Worm (Caenorhabditis elegans) whole organism, early embryonic: ENCODE measurements around the gene B0464.6.

Experiments
- B0310.2 ChIP-seq: sonication (generic microtip); optimal IDR thresholded peaks from 2 replicates; lab custom pipeline; 2016; ENCODE audit warnings: mild to moderate bottlenecking, missing genetic modification characterization, missing compliant biosample characterization
- F13C5.2 ChIP-seq: sonication (generic microtip); optimal IDR thresholded peaks from 2 replicates; lab custom pipeline; 2017; ENCODE audit warnings: mild to moderate bottlenecking, missing genetic modification characterization, inconsistent platforms, missing compliant biosample characterization
- aly-1 ChIP-seq: sonication (generic microtip); optimal IDR thresholded peaks from 2 replicates; lab custom pipeline; 2016; ENCODE audit warnings: missing genetic modification characterization, missing compliant biosample characterization
- ama-1 ChIP-seq: fragments of 150-350 bp; optimal IDR thresholded peaks from 2 replicates; lab custom pipeline; 2014
- ceh-13 ChIP-seq: fragments of 200-800 bp; sonication (Bioruptor generic); optimal IDR thresholded peaks from 2 replicates; lab custom pipeline; 2018; ENCODE audit warnings: mild to moderate bottlenecking, missing genetic modification characterization, missing compliant biosample characterization
- ceh-36 ChIP-seq: sonication (generic microtip); optimal IDR thresholded peaks from 2 replicates; lab custom pipeline; 2016; ENCODE audit warnings: missing genetic modification characterization, inconsistent platforms, missing compliant biosample characterization
- ets-7 ChIP-seq: sonication (generic microtip); optimal IDR thresholded peaks from 2 replicates; lab custom pipeline; 2016; ENCODE audit warnings: missing genotype, missing genetic modification characterization, missing compliant biosample characterization
- flt-1 ChIP-seq: fragments of 200-800 bp; sonication (Bioruptor generic); IDR thresholded peaks from 2 replicates; pipeline ENCODE4 v1.3.6; 2022; ENCODE audit warnings: missing genetic modification characterization, missing compliant biosample characterization
- hmbx-1 ChIP-seq: sonication (generic microtip); optimal IDR thresholded peaks from 2 replicates; lab custom pipeline; 2016; ENCODE audit warnings: mild to moderate bottlenecking, missing genetic modification characterization, missing compliant biosample characterization
- hmg-4 ChIP-seq: fragments of 200-800 bp; sonication (Bioruptor generic); optimal IDR thresholded peaks from 2 replicates; lab custom pipeline; 2018; ENCODE audit warnings: mild to moderate bottlenecking, missing genetic modification characterization, missing compliant biosample characterization
- hnd-1 ChIP-seq: sonication (generic microtip); optimal IDR thresholded peaks from 2 replicates; lab custom pipeline; 2016; ENCODE audit warnings: missing genetic modification characterization, missing compliant biosample characterization
- pes-1 ChIP-seq: fragments of 200-800 bp; sonication (Bioruptor generic); IDR thresholded peaks from 2 replicates; pipeline ENCODE4 v1.3.6; 2022; ENCODE audit warnings: missing genetic modification reagents, missing genetic modification characterization, missing compliant biosample characterization
- scrt-1 ChIP-seq: fragments of 200-800 bp; sonication (Bioruptor generic); IDR thresholded peaks from 2 replicates; pipeline ENCODE4 v1.3.6; 2022; ENCODE audit warnings: missing genetic modification characterization, missing compliant biosample characterization
- sea-1 ChIP-seq: fragments of 200-800 bp; sonication (Bioruptor generic); conservative IDR thresholded peaks from 2 replicates; pipeline ENCODE4 v1.3.6; 2022; ENCODE audit warnings: missing genetic modification characterization, missing compliant biosample characterization
- tbx-11 ChIP-seq: fragments of 200-800 bp; sonication (Bioruptor generic); IDR thresholded peaks from 2 replicates; pipeline ENCODE4 v1.3.6; 2022; ENCODE audit warnings: missing genetic modification characterization, missing compliant biosample characterization
- tbx-37 ChIP-seq: fragments of 200-800 bp; sonication (Bioruptor generic); conservative IDR thresholded peaks from 2 replicates; pipeline ENCODE4 v1.3.6; 2022; ENCODE audit warnings: missing genetic modification reagents, missing genetic modification characterization, missing compliant biosample characterization
- tra-4 ChIP-seq: sonication (generic microtip); optimal IDR thresholded peaks from 2 replicates; lab custom pipeline; 2017; ENCODE audit warnings: missing genetic modification characterization, missing compliant biosample characterization

Gene B0464.6

DNA sequence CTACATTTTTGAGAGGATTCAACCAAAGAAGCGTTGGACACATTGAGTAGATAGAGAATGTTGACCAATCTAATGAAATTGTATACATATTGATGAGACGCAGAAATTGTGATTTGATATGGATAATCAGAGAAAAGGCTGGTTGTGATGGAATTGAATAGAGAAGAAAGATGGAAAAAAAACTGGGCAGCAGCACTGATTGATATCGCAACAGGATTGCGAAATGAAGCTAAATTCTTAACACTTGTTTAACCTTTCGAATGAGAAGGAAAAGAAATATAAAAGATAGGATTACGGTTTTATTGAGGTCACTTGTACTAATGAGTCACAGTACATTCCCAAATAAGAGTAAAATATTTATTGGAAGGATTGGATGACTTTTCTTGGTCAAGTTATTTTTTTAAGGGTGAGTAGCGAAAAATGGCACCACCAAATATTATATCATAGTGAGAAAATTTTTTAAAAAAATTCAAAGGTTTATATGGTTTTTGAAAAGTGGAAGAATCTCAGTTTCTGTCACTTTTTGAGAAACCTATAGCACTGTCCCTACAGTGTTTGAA lies 36.5 kb upstream of the B0464.6 start:
- TF ChIP-seq pes-1 (GFP tag; lab: Robert Waterston, UW): no peak
- no peak for TF ChIP-seq tbx-37 (GFP tag; lab: Robert Waterston, UW)
- TF ChIP-seq hmg-4: no peak
- TF ChIP-seq tbx-11 (GFP tag; lab: Robert Waterston, UW): no peak
- no peak for TF ChIP-seq ama-1
- TF ChIP-seq tra-4: no peak
- no peak for TF ChIP-seq sea-1 (GFP tag; lab: Robert Waterston, UW)
- TF ChIP-seq flt-1: no peak
- TF ChIP-seq B0310.2 (tag; lab: Kevin White, UChicago): no peak
- no peak for TF ChIP-seq ets-7 (tag; lab: Kevin White, UChicago)
- TF ChIP-seq aly-1 (tag; lab: Kevin White, UChicago): no peak
- TF ChIP-seq hnd-1 (tag; lab: Kevin White, UChicago): no peak
- TF ChIP-seq F13C5.2 (tag; lab: Kevin White, UChicago): no peak
- no peak for TF ChIP-seq ceh-13 (GFP tag; lab: Kevin White, UChicago)
- no peak for TF ChIP-seq hmbx-1 (tag; lab: Kevin White, UChicago)
- no peak for TF ChIP-seq scrt-1
- TF ChIP-seq ceh-36: no peak

DNA sequence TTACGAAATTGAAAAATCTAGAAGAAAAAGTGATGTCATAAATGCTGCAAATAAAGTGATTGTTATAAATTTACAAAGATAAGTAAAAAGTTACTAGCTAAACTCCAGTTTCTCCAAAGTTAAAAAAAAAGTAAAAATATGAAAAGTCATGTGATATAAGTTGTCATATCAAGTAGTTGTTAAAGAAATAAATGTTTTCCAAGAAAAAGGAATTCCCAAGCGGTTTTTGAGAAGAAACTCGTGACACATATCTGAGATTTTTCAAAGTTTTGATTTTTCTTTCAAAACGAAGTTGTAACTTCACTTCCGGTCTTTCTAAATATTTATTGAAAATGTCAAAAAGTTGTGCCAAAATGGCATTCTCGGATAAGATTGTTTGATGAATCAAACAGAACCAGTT lies 35.3 kb upstream of the B0464.6 start:
- TF ChIP-seq sea-1 (GFP tag; lab: Robert Waterston, UW): no peak

DNA sequence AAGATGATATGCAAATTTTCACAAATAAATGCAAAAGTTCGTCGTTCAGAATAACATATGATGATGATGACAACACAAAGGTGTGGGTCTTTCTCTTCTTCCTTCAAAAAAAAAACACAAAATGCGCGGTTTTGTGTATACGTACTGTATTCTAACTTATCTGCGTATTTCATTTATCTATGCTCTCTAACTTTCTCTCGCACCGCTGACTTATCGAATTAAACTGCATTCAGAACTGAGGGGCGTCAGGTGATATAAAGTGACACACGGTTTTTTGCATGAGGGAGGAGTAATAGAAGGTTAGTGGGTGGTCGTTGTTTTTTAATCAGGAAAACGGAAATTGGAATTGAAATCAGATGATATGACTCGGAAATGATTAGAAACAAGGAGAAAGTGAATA lies 34.5 kb upstream of the B0464.6 start, which contains the start of gene sod-4:
Gene sod-4, minus strand, starts transcription at position 109 of the 400 bp plus-strand sequence.
- TF ChIP-seq hmg-4: no peak
- no peak for TF ChIP-seq flt-1
- TF ChIP-seq F13C5.2 (tag; lab: Kevin White, UChicago): no peak

DNA sequence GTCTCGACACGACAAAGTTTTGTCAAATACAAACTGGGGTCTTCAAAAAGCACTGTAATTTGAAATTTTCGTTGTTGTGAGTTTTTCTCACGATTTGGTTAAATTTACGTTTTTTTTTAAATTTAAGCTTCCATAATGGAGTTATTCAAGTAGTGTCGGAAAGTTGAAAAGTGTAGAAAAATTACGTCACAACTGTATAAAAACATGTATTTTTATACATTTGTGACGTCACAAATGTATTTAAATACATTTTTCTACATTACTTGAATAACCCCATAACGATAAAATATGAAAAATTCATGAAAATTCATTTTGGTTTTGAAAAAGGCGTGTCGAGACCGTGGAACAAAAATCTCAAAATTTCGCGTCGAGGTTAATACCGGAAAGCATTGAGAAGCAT lies 31.6 kb upstream of the B0464.6 start:
- no peak for TF ChIP-seq scrt-1
- TF ChIP-seq B0310.2 (tag; lab: Kevin White, UChicago): no peak
- no peak for TF ChIP-seq hmbx-1 (tag; lab: Kevin White, UChicago)
- TF ChIP-seq ama-1: no peak
- no peak for TF ChIP-seq tra-4
- TF ChIP-seq tbx-11 (GFP tag; lab: Robert Waterston, UW): no peak
- TF ChIP-seq hnd-1 (tag; lab: Kevin White, UChicago): no peak
- TF ChIP-seq ceh-13 (GFP tag; lab: Kevin White, UChicago): no peak
- TF ChIP-seq sea-1 (GFP tag; lab: Robert Waterston, UW): no peak
- no peak for TF ChIP-seq ets-7 (tag; lab: Kevin White, UChicago)
- TF ChIP-seq ceh-36: no peak
- no peak for TF ChIP-seq flt-1
- TF ChIP-seq pes-1 (GFP tag; lab: Robert Waterston, UW): no peak
- TF ChIP-seq aly-1 (tag; lab: Kevin White, UChicago): no peak
- no peak for TF ChIP-seq F13C5.2 (tag; lab: Kevin White, UChicago)
- no peak for TF ChIP-seq hmg-4
- no peak for TF ChIP-seq tbx-37 (GFP tag; lab: Robert Waterston, UW)

DNA sequence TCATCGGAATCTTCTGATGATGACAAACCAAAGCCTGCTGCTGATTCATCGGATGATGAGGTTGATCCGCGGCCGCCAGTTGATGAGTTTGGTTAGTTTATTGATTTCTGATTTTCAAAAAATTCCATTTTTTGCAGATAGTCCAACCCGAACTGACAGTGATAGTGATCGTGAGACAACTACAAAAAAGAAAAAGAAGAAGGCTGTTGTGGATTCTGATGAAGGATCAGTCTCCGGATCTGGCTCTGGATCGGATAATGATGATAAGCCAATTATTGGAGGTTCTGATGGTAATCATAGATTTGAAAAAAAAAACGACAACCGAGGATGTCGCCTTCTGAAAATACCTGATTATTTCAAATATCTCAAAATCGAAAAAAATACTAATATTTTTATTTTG lies 30.3 kb upstream of the B0464.6 start:
- TF ChIP-seq tra-4 (no peak), ets-7 (tag; lab: Kevin White, UChicago) (no peak), ama-1 (no peak), B0310.2 (tag; lab: Kevin White, UChicago) (no peak), flt-1 (no peak), ceh-13 (GFP tag; lab: Kevin White, UChicago) (no peak), hmbx-1 (tag; lab: Kevin White, UChicago) (no peak), sea-1 (GFP tag; lab: Robert Waterston, UW) (no peak), F13C5.2 (tag; lab: Kevin White, UChicago) (no peak), ceh-36 (no peak), pes-1 (GFP tag; lab: Robert Waterston, UW) (no peak), hmg-4 (no peak), tbx-11 (GFP tag; lab: Robert Waterston, UW) (no peak), tbx-37 (GFP tag; lab: Robert Waterston, UW) (no peak), hnd-1 (tag; lab: Kevin White, UChicago) (no peak)

ce11 chrIII:9494209-9494608 lies 28.4 kb upstream of the B0464.6 start:
- TF ChIP-seq tra-4 (no peak), flt-1 (no peak), scrt-1 (no peak), F13C5.2 (tag; lab: Kevin White, UChicago) (no peak), B0310.2 (tag; lab: Kevin White, UChicago) (no peak), sea-1 (GFP tag; lab: Robert Waterston, UW) (no peak), ama-1 (no peak), tbx-37 (GFP tag; lab: Robert Waterston, UW) (no peak), hnd-1 (tag; lab: Kevin White, UChicago) (no peak), hmg-4 (no peak), ceh-36 (no peak), hmbx-1 (tag; lab: Kevin White, UChicago) (no peak)

- TF ChIP-seq tbx-37 (GFP tag; lab: Robert Waterston, UW): no peak
- no peak for TF ChIP-seq flt-1
- TF ChIP-seq aly-1 (tag; lab: Kevin White, UChicago): no peak
- TF ChIP-seq pes-1 (GFP tag; lab: Robert Waterston, UW): no peak
- TF ChIP-seq tra-4: no peak
- no peak for TF ChIP-seq ets-7 (tag; lab: Kevin White, UChicago)
- TF ChIP-seq ama-1: no peak
- TF ChIP-seq hmbx-1 (tag; lab: Kevin White, UChicago): no peak
- TF ChIP-seq ceh-13 (GFP tag; lab: Kevin White, UChicago): no peak
- TF ChIP-seq B0310.2 (tag; lab: Kevin White, UChicago): no peak
- no peak for TF ChIP-seq hnd-1 (tag; lab: Kevin White, UChicago)
- TF ChIP-seq scrt-1: no peak
- TF ChIP-seq tbx-11 (GFP tag; lab: Robert Waterston, UW): no peak
- no peak for TF ChIP-seq F13C5.2 (tag; lab: Kevin White, UChicago)
- TF ChIP-seq hmg-4: no peak
- no peak for TF ChIP-seq ceh-36
- TF ChIP-seq sea-1 (GFP tag; lab: Robert Waterston, UW): no peak
These were observed 25.2 kb upstream of the B0464.6 start, which contains the start of the genes dars-1 and ctr-9 for ce11 chrIII:9490783-9491547. TSS of gene dars-1 (minus strand) at chrIII:9491215. TSS of gene ctr-9 (plus strand) at chrIII:9491396.
